Fruit fly (Drosophila melanogaster): ENCODE data around the gene Gr28b.

The Gr28b gene

DNA sequence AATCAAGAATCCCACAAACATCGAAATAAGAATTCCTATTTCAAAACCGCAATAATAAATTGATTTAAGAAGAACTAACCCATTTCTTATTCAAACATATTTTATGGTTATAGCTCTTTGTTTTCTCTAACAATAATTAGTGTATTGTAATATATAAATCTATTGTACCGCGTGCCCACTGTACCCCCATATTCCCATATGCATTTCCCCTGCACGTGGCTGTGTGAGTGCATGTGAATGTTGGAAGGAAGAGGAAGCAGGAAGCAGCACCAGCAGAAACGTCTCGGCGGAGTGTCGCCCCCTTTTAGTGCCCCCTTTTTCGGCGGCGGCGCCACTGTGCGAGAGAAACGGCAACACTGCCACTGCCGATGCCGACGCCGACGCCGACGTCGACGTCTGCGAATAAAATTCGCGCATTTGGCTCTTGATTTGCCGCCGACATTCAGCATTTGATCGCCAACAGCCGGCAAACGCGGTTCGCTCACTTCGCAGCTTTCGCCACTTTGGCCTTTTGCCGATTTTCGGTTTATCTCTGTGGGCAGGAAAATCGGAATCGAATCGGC lies 38.6 kb downstream of the Gr28b start (continued):
- TF ChIP-seq emc (GFP tag; optimal IDR thresholded peaks at IDR 0.05) = no peak
- TF ChIP-seq Doc2 (GFP tag; IDR thresholded peaks at IDR 0.05) = no peak
- TF ChIP-seq pan (optimal IDR thresholded peaks at IDR 0.05) = no peak
- peak in 1 of 2 experiments; percentile 26 for TF ChIP-seq pan (GFP tag; optimal IDR thresholded peaks at IDR 0.05 in 1 of 2, IDR thresholded peaks at IDR 0.05 in 1 of 2)
- peak; percentile 17; the same call in 1 of the 3 replicates for TF ChIP-seq CG11093 (GFP tag; IDR thresholded peaks at IDR 0.05)
- TF ChIP-seq Pdp1 (GFP tag; optimal IDR thresholded peaks at IDR 0.05) = no peak
- no peak for TF ChIP-seq CG9817 (tag; optimal IDR thresholded peaks at IDR 0.05)
- no peak for TF ChIP-seq Lim3 (GFP tag; IDR thresholded peaks at IDR 0.05)
- TF ChIP-seq slp2 (GFP tag; optimal IDR thresholded peaks at IDR 0.05) = no peak
- TF ChIP-seq CG15601 (tag; optimal IDR thresholded peaks at IDR 0.05) = no peak
- peak; percentile 38 for TF ChIP-seq kni (GFP tag; optimal IDR thresholded peaks at IDR 0.05)
- TF ChIP-seq chif (GFP tag; optimal IDR thresholded peaks at IDR 0.05) = peak in 1 of 2 experiments; percentile 8
- peak; percentile 63 for TF ChIP-seq Hmr (GFP tag; optimal IDR thresholded peaks at IDR 0.05)
- peak; percentile 54 for TF ChIP-seq CG32772 (GFP tag; IDR thresholded peaks at IDR 0.05)
- no peak for TF ChIP-seq CG14965 (GFP tag; optimal IDR thresholded peaks at IDR 0.05; ENCODE audit: borderline replicate concordance)
- no peak for TF ChIP-seq ems (GFP tag; optimal IDR thresholded peaks at IDR 0.05)
- TF ChIP-seq ac (GFP tag; optimal IDR thresholded peaks at IDR 0.05) = no peak
- TF ChIP-seq D19A (tag; optimal IDR thresholded peaks at IDR 0.05) = no peak
- TF ChIP-seq Spps (tag; optimal IDR thresholded peaks at IDR 0.05) = no peak
- no peak for TF ChIP-seq sug (tag; optimal IDR thresholded peaks at IDR 0.05)
- no peak for TF ChIP-seq Bteb2 (GFP tag; optimal IDR thresholded peaks at IDR 0.05)
- TF ChIP-seq Chrac-16 (GFP tag; optimal IDR thresholded peaks at IDR 0.05) = peak; percentile 54
- peak; percentile 16 for TF ChIP-seq eyg (GFP tag; optimal IDR thresholded peaks at IDR 0.05)
- no peak for TF ChIP-seq croc (GFP tag; conservative IDR thresholded peaks at IDR 0.05)
- peak; percentile 33 for TF ChIP-seq CG8944 (GFP tag; optimal IDR thresholded peaks at IDR 0.05)
- TF ChIP-seq CG16813 (GFP tag; IDR thresholded peaks at IDR 0.05; ENCODE audit: partially characterized antibody) = no peak
- no peak for TF ChIP-seq odd (GFP tag; optimal IDR thresholded peaks at IDR 0.05)
- no peak for TF ChIP-seq zf30C (GFP tag; optimal IDR thresholded peaks at IDR 0.05)
- TF ChIP-seq CG10979 (tag; optimal IDR thresholded peaks at IDR 0.05) = no peak
- TF ChIP-seq CkIIα-i1 (GFP tag; IDR thresholded peaks at IDR 0.05) = no peak
- no peak for TF ChIP-seq Hr3 (GFP tag; optimal IDR thresholded peaks at IDR 0.05)
- TF ChIP-seq CG3407 (GFP tag; optimal IDR thresholded peaks at IDR 0.05) = no peak
- peak; percentile 21 for TF ChIP-seq CG33213 (GFP tag; optimal IDR thresholded peaks at IDR 0.05)
- no peak for TF ChIP-seq nau (GFP tag; optimal IDR thresholded peaks at IDR 0.05)
- no peak for TF ChIP-seq lola (GFP tag; optimal IDR thresholded peaks at IDR 0.05)
- TF ChIP-seq cato (GFP tag; optimal IDR thresholded peaks at IDR 0.05; ENCODE audit: borderline replicate concordance) = no peak
- TF ChIP-seq CG13287 (GFP tag; IDR thresholded peaks at IDR 0.05; ENCODE audit: partially characterized antibody) = no peak
- TF ChIP-seq Sox100B (GFP tag; optimal IDR thresholded peaks at IDR 0.05) = no peak
- TF ChIP-seq HLH54F (GFP tag; optimal IDR thresholded peaks at IDR 0.05) = peak; percentile 46
- no peak for TF ChIP-seq dati (GFP tag; IDR thresholded peaks at IDR 0.05)
- TF ChIP-seq Aef1 (GFP tag; IDR thresholded peaks at IDR 0.05) = no peak
- no peak for TF ChIP-seq CG6175 (GFP tag; IDR thresholded peaks at IDR 0.05)
- no peak for TF ChIP-seq wek (GFP tag; optimal IDR thresholded peaks at IDR 0.05)
- no peak for TF ChIP-seq D (optimal IDR thresholded peaks at IDR 0.05)
- TF ChIP-seq D (GFP tag; optimal IDR thresholded peaks at IDR 0.05) = no peak
- TF ChIP-seq CG14710 (tag; optimal IDR thresholded peaks at IDR 0.05) = peak; percentile 16
- TF ChIP-seq HHEX (GFP tag; optimal IDR thresholded peaks at IDR 0.05) = peak; percentile 17
- no peak for TF ChIP-seq CG3726 (GFP tag; IDR thresholded peaks at IDR 0.05)
- TF ChIP-seq CG17612 (GFP tag; IDR thresholded peaks at IDR 0.05) = no peak
- peak; percentile 23 for TF ChIP-seq CG30431 (GFP tag; optimal IDR thresholded peaks at IDR 0.05)
- no peak for TF ChIP-seq h (optimal IDR thresholded peaks at IDR 0.05)
